Worm (Caenorhabditis elegans): ENCODE results near the gene B0303.14.

The B0303.14 gene

DNA sequence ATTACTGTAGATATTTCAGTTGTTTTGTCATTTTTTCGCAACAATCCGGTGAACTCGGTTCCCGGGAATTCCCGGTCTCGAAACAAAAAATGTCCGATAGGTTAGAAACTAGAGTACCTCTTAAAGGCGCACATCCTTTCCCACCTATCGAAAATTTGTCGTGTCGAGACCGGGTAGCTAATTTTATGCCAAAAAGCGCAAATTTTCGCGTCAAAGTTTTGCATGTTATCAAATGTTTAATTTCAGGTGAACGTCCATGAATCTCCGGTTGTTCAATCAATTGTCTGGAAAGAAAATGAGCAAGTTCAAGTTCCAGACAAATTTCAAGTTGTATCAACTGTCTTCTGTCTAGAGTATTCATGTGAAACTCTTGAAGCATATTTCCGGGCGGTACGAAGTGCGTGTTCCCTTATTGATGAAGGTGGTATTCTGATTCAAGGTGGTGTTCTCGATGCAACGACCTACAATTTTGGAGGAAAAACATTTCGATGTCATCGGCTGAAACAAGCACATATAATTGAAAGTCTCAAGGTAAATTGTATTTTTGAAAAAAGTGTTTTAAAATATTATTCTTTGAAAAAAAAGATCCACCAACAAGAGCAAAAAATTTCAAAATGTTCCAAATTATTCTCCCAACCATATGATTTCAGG, 30.3 kb downstream of the B0303.14 start:
- TF ChIP-seq ceh-40 (GFP tag; IDR thresholded peaks at IDR 0.05), result peak; percentile 81
- no peak for TF ChIP-seq ceh-58 (GFP tag; IDR thresholded peaks at IDR 0.05)
- TF ChIP-seq athp-1 (tag; optimal IDR thresholded peaks at IDR 0.05), result peak; percentile 34
- peak; percentile 71 for TF ChIP-seq repo-1 (tag; optimal IDR thresholded peaks at IDR 0.05)
- no peak for TF ChIP-seq madf-8 (GFP tag; conservative IDR thresholded peaks at IDR 0.05)
- TF ChIP-seq ceh-79 (tag; optimal IDR thresholded peaks at IDR 0.05), result peak; percentile 9
- peak; percentile 64 for TF ChIP-seq F57C9.4 (tag; optimal IDR thresholded peaks at IDR 0.05)
- peak; percentile 83 for TF ChIP-seq F10E7.11 (tag; optimal IDR thresholded peaks at IDR 0.05)
- peak; percentile 79 for TF ChIP-seq Y56A3A.18 (GFP tag; IDR thresholded peaks at IDR 0.05)
- no peak for TF ChIP-seq D2030.7 (GFP tag; IDR thresholded peaks at IDR 0.05)
- peak in 1 of 2 experiments; percentile 3 for TF ChIP-seq let-607 (tag; optimal IDR thresholded peaks at IDR 0.05)
- peak; percentile 66 for TF ChIP-seq chd-7 (tag; optimal IDR thresholded peaks at IDR 0.05)
- TF ChIP-seq let-526 (GFP tag; IDR thresholded peaks at IDR 0.05), result 0 out of 2 replicates have a peak, but pooled peaks have one; percentile 24
- TF ChIP-seq lin-54 (GFP tag; optimal IDR thresholded peaks at IDR 0.05), result peak; percentile 11
- peak; percentile 66; the same call in 1 of the 2 replicates for TF ChIP-seq Y53G8AR.9 (GFP tag; conservative IDR thresholded peaks at IDR 0.05)
- peak; percentile 17 for TF ChIP-seq ztf-3 (GFP tag; optimal IDR thresholded peaks at IDR 0.05)
- TF ChIP-seq hmg-1.2 (GFP tag; IDR thresholded peaks at IDR 0.05), result peak; percentile 26; the same call in 1 of the 2 replicates
- no peak for TF ChIP-seq hlh-12 (tag; optimal IDR thresholded peaks at IDR 0.05)
- 0 out of 2 replicates have a peak, but pooled peaks have one; percentile 23 for TF ChIP-seq ceh-100 (GFP tag; IDR thresholded peaks at IDR 0.05)
- peak; percentile 63 for TF ChIP-seq madf-6 (GFP tag; IDR thresholded peaks at IDR 0.05)
- TF ChIP-seq ekl-4 (GFP tag; IDR thresholded peaks at IDR 0.05), result peak; percentile 76; the same call in 1 of the 2 replicates
- TF ChIP-seq snpc-4 (GFP tag; optimal IDR thresholded peaks at IDR 0.05), result no peak
- TF ChIP-seq snpc-4 (tag; optimal IDR thresholded peaks at IDR 0.05), result no peak
- peak; percentile 56 for TF ChIP-seq nhr-27 (tag; optimal IDR thresholded peaks at IDR 0.05)
- TF ChIP-seq atf-7 (tag; optimal IDR thresholded peaks at IDR 0.05), result peak; percentile 70
- peak; percentile 48; the same call in 1 of the 2 replicates for TF ChIP-seq egl-44 (GFP tag; IDR thresholded peaks at IDR 0.05)
- peak; percentile 77 for TF ChIP-seq B0336.3 (GFP tag; IDR thresholded peaks at IDR 0.05)
- no peak for TF ChIP-seq sptf-2 (GFP tag; optimal IDR thresholded peaks at IDR 0.05)
- TF ChIP-seq Y95B8A.8 (GFP tag; IDR thresholded peaks at IDR 0.05), result no peak
- peak; percentile 18 for TF ChIP-seq F52B5.7 (tag; optimal IDR thresholded peaks at IDR 0.05)
- TF ChIP-seq nhr-120 (GFP tag; IDR thresholded peaks at IDR 0.05), result 0 out of 2 replicates have a peak, but pooled peaks have one; percentile 16
- TF ChIP-seq hsf-1 (GFP tag; IDR thresholded peaks at IDR 0.05), result 0 out of 2 replicates have a peak, but pooled peaks have one; percentile 24
- peak; percentile 40; the same call in 1 of the 2 replicates for TF ChIP-seq K11D2.4 (GFP tag; IDR thresholded peaks at IDR 0.05)
- no peak for TF ChIP-seq dpl-1 (GFP tag; optimal IDR thresholded peaks at IDR 0.05)
- TF ChIP-seq cebp-2 (GFP tag; IDR thresholded peaks at IDR 0.05), result 0 out of 2 replicates have a peak, but pooled peaks have one; percentile 7
- TF ChIP-seq F37B4.10 (GFP tag; IDR thresholded peaks at IDR 0.05), result 0 out of 2 replicates have a peak, but pooled peaks have one; percentile 65
- TF ChIP-seq mcd-1 (GFP tag; IDR thresholded peaks at IDR 0.05), result peak; percentile 12; the same call in 1 of the 2 replicates
- TF ChIP-seq gei-17 (GFP tag; optimal IDR thresholded peaks at IDR 0.05), result no peak
- TF ChIP-seq nfyb-1 (GFP tag; IDR thresholded peaks at IDR 0.05), result peak; percentile 80
- TF ChIP-seq zfh-2 (GFP tag; conservative IDR thresholded peaks at IDR 0.05), result no peak
- peak; percentile 71 for TF ChIP-seq tlf-1 (GFP tag; optimal IDR thresholded peaks at IDR 0.05)
- TF ChIP-seq ztf-26 (tag; optimal IDR thresholded peaks at IDR 0.05), result peak; percentile 55
- no peak for TF ChIP-seq rcor-1 (GFP tag; IDR thresholded peaks at IDR 0.05)
- peak; percentile 32 for TF ChIP-seq B0035.1 (tag; optimal IDR thresholded peaks at IDR 0.05)
- TF ChIP-seq B0261.1 (tag; optimal IDR thresholded peaks at IDR 0.05), result no peak
- TF ChIP-seq cebp-1 (GFP tag; IDR thresholded peaks at IDR 0.05), result peak; percentile 42; the same call in 1 of the 2 replicates
- peak; percentile 53 for TF ChIP-seq cebp-1 (tag; optimal IDR thresholded peaks at IDR 0.05)
- peak; percentile 40 for TF ChIP-seq fkh-3 (tag; optimal IDR thresholded peaks at IDR 0.05)
